Fruit fly (Drosophila melanogaster) whole organism, embryonic: Measurements from ENCODE around the gene Unc-115a.
A peak's percentile ranks its signal among the peaks of the same experiment; 100 is the strongest.

Experiments
- Atf3 ChIP-seq: fragments of 200-800 bp; sonication (Bioruptor generic); optimal IDR thresholded peaks from 3 replicates; lab custom pipeline; 2016; ENCODE audit warnings: missing biosample characterization, missing genetic modification characterization
- BtbVII ChIP-seq: fragments of 200-800 bp; sonication (Bioruptor generic); optimal IDR thresholded peaks from 3 replicates; lab custom pipeline; 2017; ENCODE audit warnings: missing biosample characterization, mild to moderate bottlenecking, missing genetic modification characterization
- CG10366 ChIP-seq: fragments of 200-800 bp; sonication (Bioruptor generic); IDR thresholded peaks from 2 replicates; pipeline ENCODE4 v1.3.6; 2022; ENCODE audit warnings: missing biosample characterization, missing genetic modification characterization
- CG10462 ChIP-seq: fragments of 200-800 bp; sonication (Bioruptor generic); optimal IDR thresholded peaks from 2 replicates; lab custom pipeline; 2016; ENCODE audit warnings: missing biosample characterization, missing genetic modification characterization
- CG12155 ChIP-seq: fragments of 200-800 bp; sonication (Bioruptor generic); optimal IDR thresholded peaks from 3 replicates; lab custom pipeline; 2016; ENCODE audit warnings: missing biosample characterization, missing genetic modification characterization
- CG15011 ChIP-seq: fragments of 200-800 bp; sonication (Bioruptor generic); optimal IDR thresholded peaks from 3 replicates; lab custom pipeline; 2018; ENCODE audit warnings: missing biosample characterization, mild to moderate bottlenecking, missing genetic modification characterization
- CG1647 ChIP-seq: fragments of 200-800 bp; sonication (Bioruptor generic); optimal IDR thresholded peaks from 3 replicates; lab custom pipeline; 2016; ENCODE audit warnings: missing biosample characterization, missing genetic modification characterization
- CG18262 ChIP-seq: fragments of 200-800 bp; optimal IDR thresholded peaks from 3 replicates; lab custom pipeline; 2019; ENCODE audit warnings: missing biosample characterization, mild to moderate bottlenecking, missing genetic modification characterization, moderate library complexity
- CG3065 ChIP-seq: fragments of 200-800 bp; sonication (Bioruptor generic); optimal IDR thresholded peaks from 2 replicates; lab custom pipeline; 2016; ENCODE audit warnings: missing biosample characterization, missing genetic modification characterization
- CG34224 ChIP-seq: fragments of 200-800 bp; sonication (Bioruptor generic); IDR thresholded peaks from 3 replicates; pipeline ENCODE4 v1.3.6; 2022; ENCODE audit warnings: missing biosample characterization, missing genetic modification characterization; ENCODE audit not compliant: partially characterized antibody
- CG3726 ChIP-seq: fragments of 200-800 bp; sonication (Bioruptor generic); IDR thresholded peaks from 3 replicates; pipeline ENCODE4, ENCODE4 v1.3.6; 2022; ENCODE audit warnings: missing biosample characterization, missing genetic modification characterization
- CG6175 ChIP-seq: fragments of 200-800 bp; sonication (Bioruptor generic); IDR thresholded peaks from 3 replicates; pipeline ENCODE4 v1.3.6; 2022; ENCODE audit warnings: missing biosample characterization, missing genetic modification characterization
- CG8388 ChIP-seq: fragments of 200-800 bp; sonication (Bioruptor generic); optimal IDR thresholded peaks from 2 replicates; lab custom pipeline; 2019; ENCODE audit warnings: missing biosample characterization, mild to moderate bottlenecking, missing genetic modification characterization, moderate library complexity
- CTCF ChIP-seq: fragments of 200-800 bp; sonication (Bioruptor generic); optimal IDR thresholded peaks from 2 replicates; lab custom pipeline; 2017; ENCODE audit warnings: missing biosample characterization, mild to moderate bottlenecking, missing genetic modification characterization, moderate library complexity
- CoRest ChIP-seq: fragments of 200-800 bp; sonication (Bioruptor generic); optimal IDR thresholded peaks from 3 replicates; lab custom pipeline; 2018; ENCODE audit warnings: missing biosample characterization, mild to moderate bottlenecking, missing genetic modification characterization, moderate library complexity
- CrebB ChIP-seq: fragments of 200-800 bp; sonication (Bioruptor generic); optimal IDR thresholded peaks from 3 replicates; lab custom pipeline; 2018; ENCODE audit warnings: missing biosample characterization, mild to moderate bottlenecking, missing genetic modification characterization
- Dbx ChIP-seq: fragments of 200-800 bp; sonication (Bioruptor generic); IDR thresholded peaks from 3 replicates; pipeline ENCODE4 v1.3.6; 2022; ENCODE audit warnings: missing biosample characterization, missing genetic modification characterization
- Dfd ChIP-seq, 2 experiments: fragments of >200 bp; optimal IDR thresholded peaks; 2 replicates each; lab custom pipeline; 2017; ENCODE audit warnings: missing biosample characterization in 2 of 2, missing genetic modification characterization in 2 of 2
- Doc2 ChIP-seq: fragments of 200-800 bp; sonication (Bioruptor generic); IDR thresholded peaks from 2 replicates; pipeline ENCODE4 v1.3.6; 2022; ENCODE audit warnings: missing biosample characterization, missing genetic modification characterization
- H15 ChIP-seq: fragments of 200-800 bp; sonication (Bioruptor generic); IDR thresholded peaks from 3 replicates; pipeline ENCODE4 v1.3.6; 2022; ENCODE audit warnings: missing biosample characterization, missing genetic modification characterization
- HmgZ ChIP-seq: fragments of 200-800 bp; sonication (Bioruptor generic); optimal IDR thresholded peaks from 2 replicates; lab custom pipeline; 2018; ENCODE audit warnings: missing biosample characterization, mild to moderate bottlenecking, missing genetic modification characterization
- Hr51 ChIP-seq, 2 experiments: fragments of 200-800 bp; sonication (Bioruptor generic); optimal IDR thresholded peaks; 2 replicates in 1 of 2; 3 replicates in 1 of 2; lab custom pipeline; 2016 to 2018; ENCODE audit warnings: missing biosample characterization in 2 of 2, missing genetic modification characterization in 2 of 2, mild to moderate bottlenecking in 1 of 2, moderate library complexity in 1 of 2
- MESR4 ChIP-seq: fragments of 200-800 bp; sonication (Bioruptor generic); optimal IDR thresholded peaks from 2 replicates; lab custom pipeline; 2018; ENCODE audit warnings: missing biosample characterization, mild to moderate bottlenecking, missing genetic modification characterization, moderate library complexity
- Med ChIP-seq: fragments of 200-800 bp; sonication (Bioruptor generic); peaks from one replicate; lab custom pipeline; 2016; ENCODE audit warnings: missing biosample characterization, missing genetic modification characterization, mild to moderate bottlenecking, inconsistent platforms, moderate library complexity
- NC2β ChIP-seq: fragments of 200-800 bp; sonication (Bioruptor generic); optimal IDR thresholded peaks from 2 replicates; lab custom pipeline; 2016; ENCODE audit warnings: missing biosample characterization, missing genetic modification characterization
- PHDP ChIP-seq: fragments of 200-800 bp; sonication (Bioruptor generic); optimal IDR thresholded peaks from 3 replicates; lab custom pipeline; 2018; ENCODE audit warnings: missing biosample characterization, mild to moderate bottlenecking, missing genetic modification characterization, moderate library complexity
- Scr ChIP-seq: fragments of 200-800 bp; sonication (Bioruptor generic); IDR thresholded peaks from 2 replicates; pipeline ENCODE4 v1.3.6; 2022; ENCODE audit warnings: missing biosample characterization, missing genetic modification characterization; ENCODE audit not compliant: partially characterized antibody
- YL-1 ChIP-seq: fragments of 200-800 bp; sonication (Bioruptor generic); optimal IDR thresholded peaks from 3 replicates; lab custom pipeline; 2017; ENCODE audit warnings: missing biosample characterization, mild to moderate bottlenecking, missing genetic modification characterization
- al ChIP-seq: fragments of 200-800 bp; sonication (Bioruptor generic); IDR thresholded peaks from 2 replicates; pipeline ENCODE4 v1.3.6; 2022; ENCODE audit warnings: missing biosample characterization, missing genetic modification characterization
- aop ChIP-seq: fragments of 200-800 bp; sonication (Bioruptor generic); IDR thresholded peaks from 2 replicates; pipeline ENCODE4 v1.3.6; 2022; ENCODE audit warnings: missing biosample characterization, missing genetic modification characterization
- ash1 ChIP-seq: fragments of 200-800 bp; sonication (Bioruptor generic); optimal IDR thresholded peaks from 2 replicates; lab custom pipeline; 2018; ENCODE audit warnings: missing biosample characterization, mild to moderate bottlenecking, missing genetic modification characterization
- cas ChIP-seq: fragments of 200-800 bp; sonication (Bioruptor generic); IDR thresholded peaks from 2 replicates; pipeline ENCODE4 v1.3.6; 2022; ENCODE audit warnings: missing biosample characterization, missing genetic modification characterization
- chm ChIP-seq: fragments of 200-800 bp; sonication (Bioruptor generic); IDR thresholded peaks from 2 replicates; pipeline ENCODE4 v1.3.6; 2022; ENCODE audit warnings: missing biosample characterization, missing genetic modification characterization
- eve ChIP-seq, 2 experiments: fragments of >200 bp; optimal IDR thresholded peaks; 2 replicates each; lab custom pipeline; 2017; ENCODE audit warnings: missing biosample characterization in 2 of 2, missing genetic modification characterization in 2 of 2
- eyg ChIP-seq: fragments of 200-800 bp; sonication (Bioruptor generic); optimal IDR thresholded peaks from 3 replicates; lab custom pipeline; 2016; ENCODE audit warnings: missing biosample characterization, missing genetic modification characterization
- fu2 ChIP-seq: fragments of 200-800 bp; sonication (Bioruptor generic); optimal IDR thresholded peaks from 2 replicates; lab custom pipeline; 2016; ENCODE audit warnings: missing biosample characterization, missing genetic modification characterization
- hth ChIP-seq: fragments of >200 bp; optimal IDR thresholded peaks from 2 replicates; lab custom pipeline; 2017; ENCODE audit warnings: inconsistent platforms
- jumu ChIP-seq: fragments of 200-800 bp; sonication (Bioruptor generic); optimal IDR thresholded peaks from 3 replicates; lab custom pipeline; 2016; ENCODE audit warnings: missing biosample characterization, missing genetic modification characterization
- nerfin-2 ChIP-seq: fragments of 200-800 bp; sonication (Bioruptor generic); IDR thresholded peaks from 2 replicates; pipeline ENCODE4 v1.3.6; 2022; ENCODE audit warnings: missing biosample characterization, missing genetic modification characterization; ENCODE audit not compliant: partially characterized antibody
- psq ChIP-seq: fragments of 200-800 bp; sonication (Bioruptor generic); optimal IDR thresholded peaks from 2 replicates; lab custom pipeline; 2017; ENCODE audit warnings: missing biosample characterization, missing genetic modification characterization
- repo ChIP-seq: fragments of 200-800 bp; sonication (Bioruptor generic); optimal IDR thresholded peaks from 2 replicates; lab custom pipeline; 2016; ENCODE audit warnings: missing biosample characterization, missing genetic modification characterization
- ro ChIP-seq: fragments of 200-800 bp; sonication (Bioruptor generic); IDR thresholded peaks from 2 replicates; pipeline ENCODE4 v1.3.6; 2022; ENCODE audit warnings: missing biosample characterization, missing genetic modification characterization
- sima ChIP-seq: fragments of 200-800 bp; sonication (Bioruptor generic); optimal IDR thresholded peaks from 2 replicates; lab custom pipeline; 2016; ENCODE audit warnings: missing biosample characterization, missing genetic modification characterization
- slbo ChIP-seq: fragments of 200-800 bp; sonication (Bioruptor generic); IDR thresholded peaks from 2 replicates; pipeline ENCODE4 v1.3.6; 2022; ENCODE audit warnings: missing biosample characterization, missing genetic modification characterization
- so ChIP-seq: fragments of 200-800 bp; sonication (Bioruptor generic); IDR thresholded peaks from 3 replicates; pipeline ENCODE4 v1.3.6; 2022; ENCODE audit warnings: missing biosample characterization, missing genetic modification characterization
- sob ChIP-seq: fragments of 200-800 bp; sonication (Bioruptor generic); IDR thresholded peaks from 2 replicates; pipeline ENCODE4 v1.3.6; 2022; ENCODE audit warnings: missing biosample characterization, missing genetic modification characterization
- stwl ChIP-seq: fragments of 200-800 bp; sonication (Bioruptor generic); optimal IDR thresholded peaks from 3 replicates; lab custom pipeline; 2018; ENCODE audit warnings: missing biosample characterization, mild to moderate bottlenecking, missing genetic modification characterization, moderate library complexity
- tgo ChIP-seq: fragments of 200-800 bp; sonication (Bioruptor generic); IDR thresholded peaks from 3 replicates; pipeline ENCODE4 v1.3.6; 2022; ENCODE audit warnings: missing biosample characterization, missing genetic modification characterization
- tin ChIP-seq: fragments of 200-800 bp; sonication (Bioruptor generic); optimal IDR thresholded peaks from 3 replicates; lab custom pipeline; 2016; ENCODE audit warnings: missing biosample characterization, missing genetic modification characterization
- unc-4 ChIP-seq: fragments of 200-800 bp; sonication (Bioruptor generic); IDR thresholded peaks from 2 replicates; pipeline ENCODE4 v1.3.6; 2022; ENCODE audit warnings: missing biosample characterization, missing genetic modification characterization; ENCODE audit not compliant: partially characterized antibody
- vnd ChIP-seq: fragments of 200-800 bp; sonication (Bioruptor generic); IDR thresholded peaks from 3 replicates; pipeline ENCODE4 v1.3.6; 2022; ENCODE audit warnings: missing biosample characterization, missing genetic modification characterization; ENCODE audit not compliant: partially characterized antibody
- zf30C ChIP-seq: fragments of 200-800 bp; sonication (Bioruptor generic); optimal IDR thresholded peaks from 3 replicates; lab custom pipeline; 2018; ENCODE audit warnings: missing biosample characterization, mild to moderate bottlenecking, missing genetic modification characterization

The Unc-115a gene

dm6 chr3R:9747272-9747874 lies 42.2 kb upstream of the Unc-115a start, which contains the start of gene CG12948 (continued):
- TF ChIP-seq so (GFP tag; lab: Robert Waterston, UW), result peak; percentile 26; the same call in 1 of the 3 replicates
- no peak for TF ChIP-seq ash1 (GFP tag; lab: Kevin White, UChicago)
- TF ChIP-seq slbo (GFP tag; lab: Robert Waterston, UW), result peak; percentile 67
- peak; percentile 96 for TF ChIP-seq Scr (GFP tag; lab: Robert Waterston, UW)
- peak; percentile 11; the same call in 1 of the 2 replicates for TF ChIP-seq CG10366 (GFP tag; lab: Robert Waterston, UW)
- TF ChIP-seq psq (GFP tag; lab: Kevin White, UChicago), result no peak
- no peak for TF ChIP-seq CTCF (GFP tag; lab: Kevin White, UChicago)
- TF ChIP-seq vnd (GFP tag; lab: Robert Waterston, UW), result peak; percentile 86
- no peak for TF ChIP-seq CG6175 (GFP tag; lab: Robert Waterston, UW)
- TF ChIP-seq CG3726 (GFP tag; lab: Robert Waterston, UW), result no peak
- peak; percentile 96 for TF ChIP-seq CG34224 (GFP tag; lab: Robert Waterston, UW)
- TF ChIP-seq HmgZ (tag; lab: Kevin White, UChicago), result peak; percentile 63
- no peak for TF ChIP-seq NC2β (GFP tag; lab: Kevin White, UChicago)
- peak; percentile 45 for TF ChIP-seq YL-1 (GFP tag; lab: Kevin White, UChicago)
- TF ChIP-seq repo (GFP tag; lab: Kevin White, UChicago), result no peak
- no peak for TF ChIP-seq sima (GFP tag; lab: Kevin White, UChicago)
- no peak for TF ChIP-seq stwl (tag; lab: Kevin White, UChicago)
- TF ChIP-seq CoRest (tag; lab: Kevin White, UChicago), result peak; percentile 58
- no peak for TF ChIP-seq Dfd (GFP tag; optimal IDR thresholded peaks at IDR 0.05; lab: Kevin White, UChicago)
- no peak for TF ChIP-seq zf30C (GFP tag; lab: Kevin White, UChicago)
- no peak for TF ChIP-seq CG10462
- TF ChIP-seq aop (GFP tag; lab: Robert Waterston, UW), result no peak
- TF ChIP-seq CG3065 (GFP tag; lab: Kevin White, UChicago), result no peak
- peak; percentile 50 for TF ChIP-seq tin (GFP tag; lab: Kevin White, UChicago)
- peak in 1 of 2 experiments; percentile 36 for TF ChIP-seq Hr51 (GFP tag; optimal IDR thresholded peaks at IDR 0.05; lab: Kevin White, UChicago)
- TF ChIP-seq PHDP (tag; lab: Kevin White, UChicago), result peak; percentile 64
- peak; percentile 10 for TF ChIP-seq jumu (GFP tag; lab: Kevin White, UChicago)
- peak; percentile 42; the same call in 1 of the 2 replicates for TF ChIP-seq al (GFP tag; lab: Robert Waterston, UW)
- TF ChIP-seq Dbx (GFP tag; lab: Robert Waterston, UW), result peak; percentile 11; the same call in 1 of the 3 replicates
- peak; percentile 60 for TF ChIP-seq sob (GFP tag; lab: Robert Waterston, UW)
- no peak for TF ChIP-seq CrebB (tag; lab: Kevin White, UChicago)
- TF ChIP-seq chm (GFP tag; lab: Robert Waterston, UW), result no peak
- no peak for TF ChIP-seq Doc2 (GFP tag; lab: Robert Waterston, UW)
- TF ChIP-seq unc-4 (GFP tag; lab: Robert Waterston, UW), result peak; percentile 94
- TF ChIP-seq cas, result no peak
- no peak for TF ChIP-seq eyg
- peak; percentile 39 for TF ChIP-seq CG12155 (GFP tag; lab: Kevin White, UChicago)
- TF ChIP-seq ro (GFP tag; lab: Robert Waterston, UW), result no peak
- no peak for TF ChIP-seq H15 (GFP tag; lab: Robert Waterston, UW)
- no peak for TF ChIP-seq Atf3 (GFP tag; lab: Kevin White, UChicago)
- no peak for TF ChIP-seq nerfin-2 (GFP tag; lab: Robert Waterston, UW)
- no peak for TF ChIP-seq CG1647 (GFP tag; lab: Kevin White, UChicago)
- no peak for TF ChIP-seq eve (GFP tag; optimal IDR thresholded peaks at IDR 0.05; lab: Kevin White, UChicago)
- peak; percentile 31 for TF ChIP-seq CG8388
- 0 out of 3 replicates have a peak, but pooled peaks have one; percentile 40 for TF ChIP-seq tgo (GFP tag; lab: Robert Waterston, UW)
- TF ChIP-seq CG18262, result peak; percentile 52
- peak; percentile 32 for TF ChIP-seq BtbVII
- peak; percentile 3 for TF ChIP-seq fu2 (GFP tag; lab: Kevin White, UChicago)
- TF ChIP-seq Med, result peak; percentile 91
- no peak for TF ChIP-seq CG15011 (GFP tag; lab: Kevin White, UChicago)
- no peak for TF ChIP-seq hth (lab: Kevin White, UChicago)
- peak; percentile 82 for TF ChIP-seq MESR4 (GFP tag; lab: Kevin White, UChicago)
